Fruit fly (Drosophila melanogaster) whole organism, embryonic: ENCODE results near the gene CG33098.

Experiments used
- CG10543 ChIP-seq: fragments of 200-800 bp; sonication (Bioruptor generic); optimal IDR thresholded peaks from 3 replicates; lab custom pipeline; 2017; ENCODE audit warnings: missing biosample characterization, mild to moderate bottlenecking, missing genetic modification characterization, moderate library complexity
- CG11695 ChIP-seq: fragments of 200-800 bp; sonication (Bioruptor generic); IDR thresholded peaks from 3 replicates; pipeline ENCODE4 v1.3.6; 2022; ENCODE audit warnings: missing biosample characterization, missing genetic modification characterization
- CG11696 ChIP-seq: fragments of 200-800 bp; sonication (Bioruptor generic); IDR thresholded peaks from 2 replicates; pipeline ENCODE4 v1.3.6; 2022; ENCODE audit warnings: missing biosample characterization, missing genetic modification characterization
- CG12071 ChIP-seq: fragments of 200-800 bp; sonication (Bioruptor generic); optimal IDR thresholded peaks from 3 replicates; lab custom pipeline; 2018; ENCODE audit warnings: missing biosample characterization, mild to moderate bottlenecking, missing genetic modification characterization
- CG1233 ChIP-seq: fragments of 200-800 bp; sonication (Bioruptor generic); optimal IDR thresholded peaks from 4 replicates; lab custom pipeline; 2018; ENCODE audit warnings: missing biosample characterization, mild to moderate bottlenecking, missing genetic modification characterization
- CG12391 ChIP-seq: fragments of 200-800 bp; sonication (Bioruptor generic); optimal IDR thresholded peaks from 3 replicates; lab custom pipeline; 2018; ENCODE audit warnings: missing biosample characterization, mild to moderate bottlenecking, missing genetic modification characterization, moderate library complexity
- CG14710 ChIP-seq: fragments of 200-800 bp; sonication (Bioruptor generic); optimal IDR thresholded peaks from 3 replicates; lab custom pipeline; 2019; ENCODE audit warnings: missing biosample characterization, mild to moderate bottlenecking, missing genetic modification characterization, moderate library complexity
- CG17361 ChIP-seq: fragments of 200-800 bp; sonication (Bioruptor generic); IDR thresholded peaks from 3 replicates; pipeline ENCODE4 v1.3.6; 2022; ENCODE audit warnings: missing biosample characterization, missing genetic modification characterization
- CG17568 ChIP-seq: fragments of 200-800 bp; sonication (Bioruptor generic); optimal IDR thresholded peaks from 2 replicates; lab custom pipeline; 2018; ENCODE audit warnings: missing biosample characterization, mild to moderate bottlenecking, missing genetic modification characterization, moderate library complexity
- CG30431 ChIP-seq: fragments of 200-800 bp; sonication (Bioruptor generic); optimal IDR thresholded peaks from 2 replicates; lab custom pipeline; 2017; ENCODE audit warnings: missing biosample characterization, missing genetic modification characterization
- CG7271 ChIP-seq: fragments of 200-800 bp; sonication (Bioruptor generic); optimal IDR thresholded peaks from 2 replicates; lab custom pipeline; 2018; ENCODE audit warnings: missing biosample characterization, mild to moderate bottlenecking, missing genetic modification characterization, moderate library complexity
- CG8944 ChIP-seq: fragments of 200-800 bp; sonication (Bioruptor generic); optimal IDR thresholded peaks from 3 replicates; lab custom pipeline; 2016; ENCODE audit warnings: missing biosample characterization, missing genetic modification characterization
- CG9437 ChIP-seq: fragments of 200-800 bp; sonication (Bioruptor generic); optimal IDR thresholded peaks from 2 replicates; lab custom pipeline; 2018; ENCODE audit warnings: missing biosample characterization, mild to moderate bottlenecking, missing genetic modification characterization
- CG9876 ChIP-seq: fragments of 200-800 bp; sonication (Bioruptor generic); optimal IDR thresholded peaks from 2 replicates; lab custom pipeline; 2016; ENCODE audit warnings: missing biosample characterization, missing genetic modification characterization
- Doc3 ChIP-seq: fragments of 200-800 bp; sonication (Bioruptor generic); IDR thresholded peaks from 3 replicates; pipeline ENCODE4 v1.3.6; 2022; ENCODE audit warnings: missing biosample characterization, missing genetic modification characterization; ENCODE audit not compliant: partially characterized antibody
- GATAe ChIP-seq: fragments of 200-800 bp; sonication (Bioruptor generic); conservative IDR thresholded peaks from 2 replicates; pipeline ENCODE4 v1.3.6; 2022; ENCODE audit warnings: missing biosample characterization, missing genetic modification characterization
- H15 ChIP-seq: fragments of 200-800 bp; sonication (Bioruptor generic); IDR thresholded peaks from 3 replicates; pipeline ENCODE4 v1.3.6; 2022; ENCODE audit warnings: missing biosample characterization, missing genetic modification characterization
- HmgD ChIP-seq: fragments of 200-800 bp; sonication (Bioruptor generic); optimal IDR thresholded peaks from 3 replicates; lab custom pipeline; 2016; ENCODE audit warnings: missing biosample characterization, missing genetic modification characterization
- Hr51 ChIP-seq, 2 experiments: fragments of 200-800 bp; sonication (Bioruptor generic); optimal IDR thresholded peaks; 2 replicates in 1 of 2; 3 replicates in 1 of 2; lab custom pipeline; 2016 to 2018; ENCODE audit warnings: missing biosample characterization in 2 of 2, missing genetic modification characterization in 2 of 2, mild to moderate bottlenecking in 1 of 2, moderate library complexity in 1 of 2
- Pdp1 ChIP-seq, 2 experiments: fragments of 200-800 bp; sonication (Bioruptor generic); optimal IDR thresholded peaks; 3 replicates each; lab custom pipeline; 2016; ENCODE audit warnings: missing biosample characterization in 2 of 2, missing genetic modification characterization in 2 of 2, mild to moderate bottlenecking in 1 of 2, moderate library complexity in 1 of 2
- Scr ChIP-seq: fragments of 200-800 bp; sonication (Bioruptor generic); IDR thresholded peaks from 2 replicates; pipeline ENCODE4 v1.3.6; 2022; ENCODE audit warnings: missing biosample characterization, missing genetic modification characterization; ENCODE audit not compliant: partially characterized antibody
- Sox102F ChIP-seq: fragments of 200-800 bp; sonication (Bioruptor generic); optimal IDR thresholded peaks from 2 replicates; lab custom pipeline; 2018; ENCODE audit warnings: missing biosample characterization, mild to moderate bottlenecking, missing genetic modification characterization, moderate library complexity
- ac ChIP-seq: fragments of 200-800 bp; sonication (Bioruptor generic); optimal IDR thresholded peaks from 3 replicates; lab custom pipeline; 2017; ENCODE audit warnings: missing biosample characterization, mild to moderate bottlenecking, missing genetic modification characterization
- bbx ChIP-seq: fragments of 200-800 bp; sonication (Bioruptor generic); IDR thresholded peaks from 2 replicates; pipeline ENCODE4 v1.3.6; 2022; ENCODE audit warnings: missing biosample characterization, missing genetic modification characterization; ENCODE audit not compliant: partially characterized antibody
- chm ChIP-seq: fragments of 200-800 bp; sonication (Bioruptor generic); IDR thresholded peaks from 2 replicates; pipeline ENCODE4 v1.3.6; 2022; ENCODE audit warnings: missing biosample characterization, missing genetic modification characterization
- crol ChIP-seq: fragments of 200-800 bp; sonication (Bioruptor generic); IDR thresholded peaks from 2 replicates; pipeline ENCODE4 v1.3.6; 2022; ENCODE audit warnings: missing biosample characterization, missing genetic modification characterization
- dati ChIP-seq: fragments of 200-800 bp; sonication (Bioruptor generic); IDR thresholded peaks from 2 replicates; pipeline ENCODE4 v1.3.6; 2022; ENCODE audit warnings: missing biosample characterization, missing genetic modification characterization
- dysf ChIP-seq: fragments of 200-800 bp; sonication (Bioruptor generic); IDR thresholded peaks from 3 replicates; pipeline ENCODE4 v1.3.6; 2022; ENCODE audit warnings: missing biosample characterization, missing genetic modification characterization
- emc ChIP-seq: fragments of 200-800 bp; sonication (Bioruptor generic); optimal IDR thresholded peaks from 2 replicates; lab custom pipeline; 2016; ENCODE audit warnings: missing biosample characterization, missing genetic modification characterization
- exex ChIP-seq: fragments of 200-800 bp; sonication (Bioruptor generic); optimal IDR thresholded peaks from 4 replicates; lab custom pipeline; 2018; ENCODE audit warnings: missing biosample characterization, mild to moderate bottlenecking, missing genetic modification characterization, moderate library complexity
- ftz-f1 ChIP-seq: fragments of 200-800 bp; sonication (Bioruptor generic); optimal IDR thresholded peaks from 2 replicates; lab custom pipeline; 2016; ENCODE audit warnings: missing biosample characterization, missing genetic modification characterization
- fu2 ChIP-seq: fragments of 200-800 bp; sonication (Bioruptor generic); optimal IDR thresholded peaks from 2 replicates; lab custom pipeline; 2016; ENCODE audit warnings: missing biosample characterization, missing genetic modification characterization
- hbn ChIP-seq: fragments of 200-800 bp; sonication (Bioruptor generic); IDR thresholded peaks from 2 replicates; pipeline ENCODE4 v1.3.6; 2022; ENCODE audit warnings: missing biosample characterization, missing genetic modification characterization; ENCODE audit not compliant: partially characterized antibody
- insv ChIP-seq, 2 experiments: fragments of 200-800 bp; sonication (Bioruptor generic); optimal IDR thresholded peaks; 3 replicates each; lab custom pipeline; 2016 to 2018; ENCODE audit warnings: missing biosample characterization in 2 of 2, missing genetic modification characterization in 2 of 2
- inv ChIP-seq: fragments of 200-800 bp; sonication (Bioruptor generic); IDR thresholded peaks from 2 replicates; pipeline ENCODE4 v1.3.6; 2022; ENCODE audit warnings: missing biosample characterization, missing genetic modification characterization; ENCODE audit not compliant: partially characterized antibody
- kah ChIP-seq: fragments of 200-800 bp; sonication (Bioruptor generic); optimal IDR thresholded peaks from 2 replicates; lab custom pipeline; 2018; ENCODE audit warnings: missing biosample characterization, mild to moderate bottlenecking, missing genetic modification characterization
- knrl ChIP-seq: fragments of 200-800 bp; sonication (Bioruptor generic); IDR thresholded peaks from 3 replicates; pipeline ENCODE4 v1.3.6; 2022; ENCODE audit warnings: missing biosample characterization, missing genetic modification characterization; ENCODE audit not compliant: partially characterized antibody
- lab ChIP-seq: fragments of 200-800 bp; sonication (Bioruptor generic); optimal IDR thresholded peaks from 3 replicates; lab custom pipeline; 2017; ENCODE audit warnings: missing biosample characterization, missing genetic modification characterization, mild to moderate bottlenecking, moderate library complexity, missing genetic modification reagents
- lmd ChIP-seq: fragments of 200-800 bp; sonication (Bioruptor generic); IDR thresholded peaks from 2 replicates; pipeline ENCODE4 v1.3.6; 2022; ENCODE audit warnings: missing biosample characterization, missing genetic modification characterization
- mirr ChIP-seq: fragments of 200-800 bp; sonication (Bioruptor generic); optimal IDR thresholded peaks from 3 replicates; lab custom pipeline; 2018; ENCODE audit warnings: missing biosample characterization, mild to moderate bottlenecking, missing genetic modification characterization
- nerfin-2 ChIP-seq: fragments of 200-800 bp; sonication (Bioruptor generic); IDR thresholded peaks from 2 replicates; pipeline ENCODE4 v1.3.6; 2022; ENCODE audit warnings: missing biosample characterization, missing genetic modification characterization; ENCODE audit not compliant: partially characterized antibody
- prd ChIP-seq, 3 experiments: fragments of >200 bp in 2 of 3; fragments of 200-800 bp in 1 of 3; sonication (Bioruptor generic) in 1 of 3; optimal IDR thresholded peaks in 2 of 3; IDR thresholded peaks in 1 of 3; 2 replicates in 2 of 3; 3 replicates in 1 of 3; pipeline versions ENCODE4 v1.3.6 to Lab custom; 2017 to 2022; ENCODE audit warnings: missing biosample characterization in 1 of 3, missing genetic modification characterization in 1 of 3
- sens ChIP-seq: fragments of 200-800 bp; sonication (Bioruptor generic); peaks from one replicate; lab custom pipeline; 2016; ENCODE audit warnings: missing biosample characterization, missing genetic modification characterization
- sisA ChIP-seq: fragments of 200-800 bp; sonication (Bioruptor generic); IDR thresholded peaks from 2 replicates; pipeline ENCODE4 v1.3.6; 2022; ENCODE audit warnings: missing biosample characterization, missing genetic modification characterization
- trem ChIP-seq: fragments of 200-800 bp; optimal IDR thresholded peaks from 3 replicates; lab custom pipeline; 2019; ENCODE audit warnings: missing biosample characterization, mild to moderate bottlenecking, missing genetic modification characterization, moderate library complexity
- tx ChIP-seq: fragments of 200-800 bp; sonication (Bioruptor generic); optimal IDR thresholded peaks from 2 replicates; lab custom pipeline; 2016; ENCODE audit warnings: missing biosample characterization, missing genetic modification characterization
- wdn ChIP-seq: fragments of 200-800 bp; sonication (Bioruptor generic); IDR thresholded peaks from 2 replicates; pipeline ENCODE4 v1.3.6; 2022; ENCODE audit warnings: missing biosample characterization, missing genetic modification characterization
- z ChIP-seq: fragments of 200-800 bp; sonication (Bioruptor generic); IDR thresholded peaks from 3 replicates; pipeline ENCODE4 v1.3.6; 2022; ENCODE audit warnings: missing biosample characterization, missing genetic modification characterization
- zen ChIP-seq: fragments of 200-800 bp; sonication (Bioruptor generic); optimal IDR thresholded peaks from 3 replicates; lab custom pipeline; 2018; ENCODE audit warnings: missing biosample characterization, mild to moderate bottlenecking, missing genetic modification characterization, moderate library complexity

The CG33098 gene

DNA sequence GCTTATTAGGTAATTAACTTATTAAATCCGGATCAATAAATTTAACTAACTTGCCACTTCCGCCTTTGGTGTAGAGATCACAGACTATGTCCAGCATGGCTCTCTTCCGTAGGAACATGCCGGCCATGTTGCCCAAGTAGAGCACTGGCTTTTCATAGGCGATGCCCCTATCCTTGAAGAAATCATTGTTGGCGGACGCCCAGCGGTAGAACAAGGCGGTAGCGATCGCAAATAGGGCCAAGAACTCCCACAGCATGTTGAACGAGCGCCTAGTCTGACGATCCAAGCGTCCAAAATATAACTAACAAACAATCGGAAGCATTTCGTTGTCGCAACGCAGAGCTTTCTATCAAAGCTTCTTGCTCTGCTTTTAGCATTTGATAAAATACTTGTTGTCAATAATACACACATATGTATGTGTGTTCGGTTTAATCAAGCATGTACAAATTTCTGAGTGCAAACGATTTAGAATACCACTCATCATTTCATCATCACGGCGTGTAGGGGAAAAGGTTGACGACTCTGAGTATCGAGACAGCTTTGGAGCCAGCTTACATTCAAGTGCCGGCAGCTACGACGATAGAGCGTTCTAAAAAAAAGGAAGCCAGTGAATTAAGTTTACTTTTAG, 11.7 kb downstream of the CG33098 start, which contains the start of gene Cyp9f3 (continued):
- no peak for TF ChIP-seq trem (tag; lab: Kevin White, UChicago)
- TF ChIP-seq CG30431 (GFP tag; lab: Kevin White, UChicago), result no peak
- TF ChIP-seq fu2 (GFP tag; lab: Kevin White, UChicago), result no peak
- TF ChIP-seq knrl, result no peak
- no peak for TF ChIP-seq CG8944 (GFP tag; lab: Kevin White, UChicago)
- no peak for TF ChIP-seq CG9876 (GFP tag; lab: Kevin White, UChicago)
- no peak for TF ChIP-seq ac (GFP tag; lab: Kevin White, UChicago)
- TF ChIP-seq chm (GFP tag; lab: Robert Waterston, UW), result peak; percentile 43
- TF ChIP-seq bbx (GFP tag; lab: Robert Waterston, UW), result 0 out of 2 replicates have a peak, but pooled peaks have one; percentile 9
- no peak for TF ChIP-seq CG7271 (tag; lab: Kevin White, UChicago)
- TF ChIP-seq mirr (GFP tag; lab: Kevin White, UChicago), result peak; percentile 69
- TF ChIP-seq CG12391, result no peak
- TF ChIP-seq CG17361 (GFP tag; lab: Robert Waterston, UW), result no peak
- 0 out of 3 replicates have a peak, but pooled peaks have one; percentile 22 for TF ChIP-seq dysf (GFP tag; lab: Robert Waterston, UW)
- TF ChIP-seq zen (tag; lab: Kevin White, UChicago), result no peak
- no peak for TF ChIP-seq tx (GFP tag; lab: Kevin White, UChicago)
- TF ChIP-seq crol (GFP tag; lab: Robert Waterston, UW), result no peak
- no peak for TF ChIP-seq CG11695
- TF ChIP-seq nerfin-2 (GFP tag; lab: Robert Waterston, UW), result 0 out of 2 replicates have a peak, but pooled peaks have one; percentile 20
- TF ChIP-seq emc (GFP tag; lab: Kevin White, UChicago), result no peak
- no peak for TF ChIP-seq dati
- peak; percentile 79 for TF ChIP-seq CG10543 (GFP tag; lab: Kevin White, UChicago)
- peak; percentile 75 for TF ChIP-seq ftz-f1 (GFP tag; lab: Kevin White, UChicago)
- TF ChIP-seq CG17568 (GFP tag; lab: Kevin White, UChicago), result no peak
- TF ChIP-seq H15 (GFP tag; lab: Robert Waterston, UW), result no peak
- no peak for TF ChIP-seq Sox102F (GFP tag; lab: Kevin White, UChicago)
- TF ChIP-seq sisA (GFP tag; lab: Robert Waterston, UW), result no peak
- no peak for TF ChIP-seq CG1233 (GFP tag; lab: Kevin White, UChicago)
- TF ChIP-seq exex (tag; lab: Kevin White, UChicago), result peak; percentile 53
- no peak for TF ChIP-seq CG9437 (GFP tag; lab: Kevin White, UChicago)
- TF ChIP-seq lmd (GFP tag; lab: Robert Waterston, UW), result no peak
- no peak for TF ChIP-seq Scr (GFP tag; lab: Robert Waterston, UW)
- peak; percentile 25 for TF ChIP-seq lab (GFP tag; lab: Kevin White, UChicago)
- no peak for TF ChIP-seq kah (GFP tag; lab: Kevin White, UChicago)
- TF ChIP-seq inv, result no peak
- no peak for TF ChIP-seq CG11696 (GFP tag; lab: Robert Waterston, UW)
- TF ChIP-seq z (GFP tag; lab: Robert Waterston, UW), result peak; percentile 88
- TF ChIP-seq wdn, result no peak
- peak in 1 of 2 experiments; percentile 17 for TF ChIP-seq Pdp1 (GFP tag; optimal IDR thresholded peaks at IDR 0.05; lab: Kevin White, UChicago)
- TF ChIP-seq Hr51 (GFP tag; optimal IDR thresholded peaks at IDR 0.05; lab: Kevin White, UChicago), result no peak
- no peak for TF ChIP-seq hbn
- no peak for TF ChIP-seq Doc3 (GFP tag; lab: Robert Waterston, UW)
- peak; percentile 19 for TF ChIP-seq CG12071 (GFP tag; lab: Kevin White, UChicago)
- TF ChIP-seq CG14710 (tag; lab: Kevin White, UChicago), result no peak
- no peak for TF ChIP-seq HmgD (GFP tag; lab: Kevin White, UChicago)
- TF ChIP-seq GATAe, result no peak; the same call in 1 of the 2 replicates
- no peak for TF ChIP-seq insv (GFP tag; optimal IDR thresholded peaks at IDR 0.05; lab: Kevin White, UChicago)
- peak; percentile 1 for TF ChIP-seq sens (GFP tag; lab: Kevin White, UChicago)
- no peak for TF ChIP-seq prd (optimal IDR thresholded peaks at IDR 0.05; lab: Kevin White, UChicago)
- TF ChIP-seq prd (GFP tag; IDR thresholded peaks at IDR 0.05; lab: Robert Waterston, UW), result no peak
